Worm (Caenorhabditis elegans): ENCODE data around the gene col-105.

col-105 gene

ce11 chrIV:1359125-1359524 is at the start of gene col-105:
col-105 (minus strand) TSS chrIV:1359225.
- TF ChIP-seq ceh-27 (GFP tag; optimal IDR thresholded peaks at IDR 0.05) (no peak), cebp-1 (GFP tag; IDR thresholded peaks at IDR 0.05) (no peak), cebp-1 (tag; optimal IDR thresholded peaks at IDR 0.05) (no peak), F55B11.4 (tag; optimal IDR thresholded peaks at IDR 0.05; ENCODE audit: borderline replicate concordance, insufficient read depth) (no peak), B0035.1 (tag; optimal IDR thresholded peaks at IDR 0.05) (no peak), ztf-28 (GFP tag; IDR thresholded peaks at IDR 0.05) (no peak), bed-2 (GFP tag; IDR thresholded peaks at IDR 0.05) (no peak), lin-54 (GFP tag; optimal IDR thresholded peaks at IDR 0.05) (no peak), lsy-27 (tag; optimal IDR thresholded peaks at IDR 0.05; ENCODE audit: borderline replicate concordance, insufficient read depth) (no peak), xnd-1 (tag; optimal IDR thresholded peaks at IDR 0.05) (no peak), ztf-18 (tag; optimal IDR thresholded peaks at IDR 0.05) (no peak), nhr-120 (GFP tag; IDR thresholded peaks at IDR 0.05) (no peak)

ce11 chrIV:1408718-1409117 is 49.7 kb upstream of the col-105 start:
- TF ChIP-seq F39B2.1 (GFP tag; IDR thresholded peaks at IDR 0.05) (no peak), F22D6.2 (tag; optimal IDR thresholded peaks at IDR 0.05) (no peak), tbp1 (GFP tag; optimal IDR thresholded peaks at IDR 0.05) (no peak), ceh-79 (tag; optimal IDR thresholded peaks at IDR 0.05) (no peak), akir-1 (GFP tag; optimal IDR thresholded peaks at IDR 0.05) (no peak), lin-35 (GFP tag; optimal IDR thresholded peaks at IDR 0.05) (no peak), ceh-40 (GFP tag; IDR thresholded peaks at IDR 0.05) (no peak), hrde-1 (tag; optimal IDR thresholded peaks at IDR 0.05; ENCODE audit: borderline replicate concordance) (no peak), Y56A3A.18 (GFP tag; IDR thresholded peaks at IDR 0.05) (no peak), mxl-1 (tag; optimal IDR thresholded peaks at IDR 0.05) (no peak), ztf-6 (GFP tag; IDR thresholded peaks at IDR 0.05) (no peak), xnd-1 (tag; optimal IDR thresholded peaks at IDR 0.05) (no peak), hlh-26 (GFP tag; conservative IDR thresholded peaks at IDR 0.05) (no peak), cebp-1 (GFP tag; IDR thresholded peaks at IDR 0.05) (no peak), cebp-1 (tag; optimal IDR thresholded peaks at IDR 0.05) (no peak), sea-2 (GFP tag; IDR thresholded peaks at IDR 0.05) (no peak), mel-28 (tag; optimal IDR thresholded peaks at IDR 0.05; ENCODE audit: borderline replicate concordance) (no peak), gei-17 (GFP tag; optimal IDR thresholded peaks at IDR 0.05) (no peak), die-1 (tag; optimal IDR thresholded peaks at IDR 0.05) (no peak), chd-7 (tag; optimal IDR thresholded peaks at IDR 0.05) (no peak), dpff-1 (tag; optimal IDR thresholded peaks at IDR 0.05) (no peak)

ce11 chrIV:1408137-1408536 is 49.1 kb upstream of the col-105 start:
- no peak for TF ChIP-seq lin-26 (GFP tag; IDR thresholded peaks at IDR 0.05)
- no peak for TF ChIP-seq die-1 (tag; optimal IDR thresholded peaks at IDR 0.05)
- TF ChIP-seq akir-1 (GFP tag; optimal IDR thresholded peaks at IDR 0.05), result no peak
- TF ChIP-seq lsy-27 (tag; optimal IDR thresholded peaks at IDR 0.05; ENCODE audit: borderline replicate concordance, insufficient read depth), result no peak
- TF ChIP-seq ZK185.1 (tag; optimal IDR thresholded peaks at IDR 0.05; ENCODE audit: poor library complexity, severe bottlenecking), result no peak
- no peak for TF ChIP-seq atf-7 (tag; optimal IDR thresholded peaks at IDR 0.05)
- no peak for TF ChIP-seq sdz-38 (tag; optimal IDR thresholded peaks at IDR 0.05)
- TF ChIP-seq F37B4.10 (GFP tag; IDR thresholded peaks at IDR 0.05), result no peak
- TF ChIP-seq F49E8.2 (tag; optimal IDR thresholded peaks at IDR 0.05; ENCODE audit: insufficient read depth), result no peak
- TF ChIP-seq F57C9.4 (tag; optimal IDR thresholded peaks at IDR 0.05), result no peak
- TF ChIP-seq xnd-1 (tag; optimal IDR thresholded peaks at IDR 0.05), result no peak
- TF ChIP-seq ztf-3 (GFP tag; optimal IDR thresholded peaks at IDR 0.05), result no peak
- no peak for TF ChIP-seq lir-1 (GFP tag; conservative IDR thresholded peaks at IDR 0.05)
- TF ChIP-seq B0336.3 (GFP tag; IDR thresholded peaks at IDR 0.05), result no peak
- TF ChIP-seq F22D6.2 (tag; optimal IDR thresholded peaks at IDR 0.05), result no peak
- TF ChIP-seq snpc-1.1 (tag; optimal IDR thresholded peaks at IDR 0.05; ENCODE audit: insufficient read depth), result no peak
- no peak for TF ChIP-seq nfyb-1 (GFP tag; IDR thresholded peaks at IDR 0.05)
- no peak for TF ChIP-seq nhr-90 (tag; optimal IDR thresholded peaks at IDR 0.05)
